Worm (Caenorhabditis elegans) whole organism, L1 larva: ENCODE data around the gene gop-2.

Experiments
- C04F5.9 ChIP-seq: sonication (generic microtip); optimal IDR thresholded peaks from 2 replicates; lab custom pipeline; 2016; ENCODE audit warnings: missing genetic modification characterization, missing compliant biosample characterization
- C16A3.4 ChIP-seq: fragments of 150-350 bp; optimal IDR thresholded peaks from 2 replicates; lab custom pipeline; 2014; ENCODE audit warnings: missing biosample characterization, missing genetic modification characterization
- F16B12.6 ChIP-seq: fragments of 150-350 bp; optimal IDR thresholded peaks from 2 replicates; lab custom pipeline; 2014; ENCODE audit warnings: missing biosample characterization, missing genetic modification characterization
- aha-1 ChIP-seq: fragments of 150-350 bp; optimal IDR thresholded peaks from 2 replicates; lab custom pipeline; 2014; ENCODE audit warnings: missing biosample characterization, missing genetic modification characterization
- alr-1 ChIP-seq: fragments of 200-800 bp; sonication (Bioruptor generic); optimal IDR thresholded peaks from 2 replicates; lab custom pipeline; 2018; ENCODE audit warnings: borderline replicate concordance, mild to moderate bottlenecking, missing genetic modification characterization, missing compliant biosample characterization
- ama-1 ChIP-seq: fragments of 150-350 bp; optimal IDR thresholded peaks from 2 replicates; lab custom pipeline; 2014
- blmp-1 ChIP-seq: fragments of 150-350 bp; optimal IDR thresholded peaks from 2 replicates; lab custom pipeline; 2014; ENCODE audit warnings: missing biosample characterization, missing genetic modification characterization
- ceh-63 ChIP-seq: fragments of 200-800 bp; sonication (Bioruptor generic); optimal IDR thresholded peaks from 2 replicates; lab custom pipeline; 2018; ENCODE audit warnings: mild to moderate bottlenecking, missing genetic modification characterization, missing compliant biosample characterization
- ceh-8 ChIP-seq: fragments of 200-800 bp; sonication (Bioruptor generic); optimal IDR thresholded peaks from 2 replicates; lab custom pipeline; 2018; ENCODE audit warnings: mild to moderate bottlenecking, missing genetic modification characterization, moderate library complexity, missing compliant biosample characterization
- ceh-82 ChIP-seq, 3 experiments: fragments of 150-350 bp in 1 of 3; sonication (generic microtip) in 2 of 3; optimal IDR thresholded peaks; 2 replicates each; lab custom pipeline; 2014 to 2017; ENCODE audit warnings: missing biosample characterization in 3 of 3, missing genetic modification characterization in 3 of 3
- ceh-88 ChIP-seq: fragments of 200-800 bp; sonication (Bioruptor generic); IDR thresholded peaks from 2 replicates; pipeline ENCODE4 v1.3.6; 2022; ENCODE audit warnings: missing genetic modification characterization, missing compliant biosample characterization
- ceh-90 ChIP-seq: sonication (generic microtip); optimal IDR thresholded peaks from 2 replicates; lab custom pipeline; 2016; ENCODE audit warnings: missing genetic modification characterization, missing compliant biosample characterization
- ces-1 ChIP-seq: fragments of 150-350 bp; optimal IDR thresholded peaks from 2 replicates; lab custom pipeline; 2014; ENCODE audit warnings: missing biosample characterization, missing genetic modification reagents, missing genetic modification characterization
- efl-1 ChIP-seq, 4 experiments: fragments of 150-350 bp; optimal IDR thresholded peaks in 3 of 4; peaks in 1 of 4; 1 replicate in 1 of 4; 2 replicates in 3 of 4; lab custom pipeline; 2014; ENCODE audit warnings: missing biosample characterization in 2 of 4, missing genetic modification characterization in 2 of 4, missing genetic modification reagents in 2 of 4
- efl-3 ChIP-seq: fragments of 200-800 bp; sonication (Bioruptor generic); optimal IDR thresholded peaks from 2 replicates; lab custom pipeline; 2018; ENCODE audit warnings: mild to moderate bottlenecking, missing genetic modification characterization, missing compliant biosample characterization
- egl-27 ChIP-seq, 2 experiments: fragments of 150-350 bp in 1 of 2; sonication (generic microtip); optimal IDR thresholded peaks; 3 replicates each; lab custom pipeline; 2017 to 2018; ENCODE audit warnings: missing biosample characterization in 2 of 2, missing genetic modification characterization in 2 of 2, missing genetic modification reagents in 2 of 2
- fkh-10 ChIP-seq: sonication (generic microtip); optimal IDR thresholded peaks from 2 replicates; lab custom pipeline; 2017; ENCODE audit warnings: missing biosample characterization, missing genetic modification reagents, missing genetic modification characterization
- fkh-4 ChIP-seq: sonication (generic microtip); optimal IDR thresholded peaks from 2 replicates; lab custom pipeline; 2016; ENCODE audit warnings: missing compliant biosample characterization, missing genetic modification characterization, borderline replicate concordance
- fkh-8 ChIP-seq: sonication (generic microtip); optimal IDR thresholded peaks from 2 replicates; lab custom pipeline; 2016; ENCODE audit warnings: mild to moderate bottlenecking, missing genetic modification characterization, missing compliant biosample characterization
- fos-1 ChIP-seq: fragments of 150-350 bp; optimal IDR thresholded peaks from 2 replicates; lab custom pipeline; 2014; ENCODE audit warnings: missing biosample characterization, missing genetic modification characterization
- hpl-2 ChIP-seq: fragments of 150-350 bp; optimal IDR thresholded peaks from 2 replicates; lab custom pipeline; 2014; ENCODE audit warnings: missing biosample characterization, missing genetic modification reagents, missing genetic modification characterization
- lin-13 ChIP-seq: fragments of 150-350 bp; optimal IDR thresholded peaks from 2 replicates; lab custom pipeline; 2014; ENCODE audit warnings: missing biosample characterization, missing genetic modification reagents, missing genetic modification characterization
- lir-3 ChIP-seq: sonication (generic microtip); optimal IDR thresholded peaks from 2 replicates; lab custom pipeline; 2016; ENCODE audit warnings: mild to moderate bottlenecking, missing genetic modification characterization, moderate library complexity, missing compliant biosample characterization; ENCODE audit not compliant: poor library complexity
- lsy-2 ChIP-seq, 2 experiments: fragments of 150-350 bp; optimal IDR thresholded peaks; 2 replicates each; lab custom pipeline; 2014; ENCODE audit warnings: missing biosample characterization in 2 of 2, missing genetic modification characterization in 2 of 2
- mef-2 ChIP-seq: fragments of 150-350 bp; optimal IDR thresholded peaks from 2 replicates; lab custom pipeline; 2014; ENCODE audit warnings: missing biosample characterization, missing genetic modification characterization
- nhr-19 ChIP-seq: fragments of 200-800 bp; sonication (Bioruptor generic); conservative IDR thresholded peaks from 2 replicates; pipeline ENCODE4 v1.3.6; 2022; ENCODE audit warnings: missing genetic modification characterization, missing compliant biosample characterization
- nhr-20 ChIP-seq: sonication (generic microtip); optimal IDR thresholded peaks from 2 replicates; lab custom pipeline; 2016; ENCODE audit warnings: mild to moderate bottlenecking, missing genetic modification characterization, missing compliant biosample characterization
- nhr-237 ChIP-seq: fragments of 150-350 bp; optimal IDR thresholded peaks from 2 replicates; lab custom pipeline; 2014; ENCODE audit warnings: missing biosample characterization, missing genetic modification characterization
- nhr-76 ChIP-seq: sonication (generic microtip); optimal IDR thresholded peaks from 2 replicates; lab custom pipeline; 2017; ENCODE audit warnings: missing biosample characterization, missing genetic modification characterization
- nhr-84 ChIP-seq: sonication (generic microtip); optimal IDR thresholded peaks from 2 replicates; lab custom pipeline; 2017; ENCODE audit warnings: missing biosample characterization, missing genetic modification characterization
- nhr-85 ChIP-seq: sonication (generic microtip); peaks from one replicate; lab custom pipeline; 2016; ENCODE audit warnings: missing genetic modification characterization, inconsistent platforms, missing compliant biosample characterization
- pax-3 ChIP-seq: fragments of 200-800 bp; sonication (Bioruptor generic); optimal IDR thresholded peaks from 2 replicates; lab custom pipeline; 2018; ENCODE audit warnings: mild to moderate bottlenecking, missing genetic modification characterization, moderate library complexity, missing compliant biosample characterization
- rnt-1 ChIP-seq: sonication (generic microtip); optimal IDR thresholded peaks from 2 replicates; lab custom pipeline; 2016; ENCODE audit warnings: mild to moderate bottlenecking, missing genetic modification characterization, moderate library complexity, missing compliant biosample characterization
- skn-1 ChIP-seq: fragments of 150-350 bp; optimal IDR thresholded peaks from 2 replicates; lab custom pipeline; 2014; ENCODE audit warnings: missing biosample characterization, missing genetic modification characterization
- snpc-4 ChIP-seq: fragments of 150-350 bp; optimal IDR thresholded peaks from 2 replicates; lab custom pipeline; 2014; ENCODE audit warnings: missing biosample characterization, missing genetic modification characterization
- snu-23 ChIP-seq: sonication (generic microtip); optimal IDR thresholded peaks from 2 replicates; lab custom pipeline; 2016; ENCODE audit warnings: missing genetic modification characterization, missing compliant biosample characterization
- sup-37 ChIP-seq: fragments of 200-800 bp; sonication (Bioruptor generic); optimal IDR thresholded peaks from 2 replicates; lab custom pipeline; 2018; ENCODE audit warnings: mild to moderate bottlenecking, missing genetic modification characterization, missing compliant biosample characterization
- swsn-7 ChIP-seq: sonication (generic microtip); optimal IDR thresholded peaks from 2 replicates; lab custom pipeline; 2016; ENCODE audit warnings: missing genetic modification characterization, missing compliant biosample characterization
- tbx-2 ChIP-seq: sonication (generic microtip); optimal IDR thresholded peaks from 2 replicates; lab custom pipeline; 2016; ENCODE audit warnings: missing genetic modification characterization, missing compliant biosample characterization
- unc-30 ChIP-seq: sonication (generic microtip); optimal IDR thresholded peaks from 2 replicates; lab custom pipeline; 2017; ENCODE audit warnings: missing biosample characterization, missing genetic modification characterization
- unc-98 ChIP-seq: fragments of 200-800 bp; sonication (Bioruptor generic); IDR thresholded peaks from 2 replicates; pipeline ENCODE4 v1.3.6; 2022; ENCODE audit warnings: missing genetic modification characterization, missing compliant biosample characterization
- vab-15 ChIP-seq: sonication (generic microtip); optimal IDR thresholded peaks from 2 replicates; lab custom pipeline; 2017; ENCODE audit warnings: missing genotype, mild to moderate bottlenecking, missing genetic modification characterization, missing compliant biosample characterization
- xbp-1 ChIP-seq: sonication (generic microtip); optimal IDR thresholded peaks from 2 replicates; lab custom pipeline; 2016; ENCODE audit warnings: missing genetic modification characterization, missing compliant biosample characterization
- zag-1 ChIP-seq: fragments of 150-350 bp; optimal IDR thresholded peaks from 2 replicates; lab custom pipeline; 2014; ENCODE audit warnings: missing biosample characterization, missing genetic modification characterization
- ztf-4 ChIP-seq: fragments of 150-350 bp; optimal IDR thresholded peaks from 2 replicates; lab custom pipeline; 2014; ENCODE audit warnings: missing biosample characterization, missing genetic modification characterization

gop-2 gene

ce11 chrIII:5227831-5228467 lies 30.9 kb upstream of the gop-2 start, which contains the start of the genes C34E10.12, C34E10.10 and atp-2 (continued):
- peak; percentile 88 for TF ChIP-seq swsn-7
- TF ChIP-seq ceh-63 (GFP tag; lab: Kevin White, UChicago), result no peak
- TF ChIP-seq tbx-2 (tag; lab: Kevin White, UChicago), result peak; percentile 79
- TF ChIP-seq snpc-4, result peak; percentile 46
- no peak for TF ChIP-seq vab-15
- no peak for TF ChIP-seq unc-98 (GFP tag; lab: Robert Waterston, UW)
- TF ChIP-seq ztf-4 (tag; lab: Kevin White, UChicago), result no peak
- TF ChIP-seq nhr-76, result no peak
- peak; percentile 76 for TF ChIP-seq mef-2 (tag; lab: Kevin White, UChicago)
- peak; percentile 61 for TF ChIP-seq C04F5.9 (tag; lab: Kevin White, UChicago)
- peak; percentile 70 to 95 (median 73) for TF ChIP-seq ceh-82 (tag; optimal IDR thresholded peaks at IDR 0.05; lab: Kevin White, UChicago)
- TF ChIP-seq snu-23 (GFP tag; lab: Kevin White, UChicago), result peak; percentile 95
- TF ChIP-seq C16A3.4, result peak; percentile 97
- no peak for TF ChIP-seq ama-1 (lab: Kevin White, UChicago)
- TF ChIP-seq nhr-85 (tag; lab: Kevin White, UChicago), result peak; percentile 93
- peak; percentile 59 for TF ChIP-seq ceh-8 (GFP tag; lab: Kevin White, UChicago)
- TF ChIP-seq fkh-10 (GFP tag; lab: Kevin White, UChicago), result peak; percentile 60
- TF ChIP-seq nhr-20 (tag; lab: Kevin White, UChicago), result peak; percentile 94
- peak; percentile 55 for TF ChIP-seq F16B12.6 (tag; lab: Kevin White, UChicago)
- TF ChIP-seq efl-3 (GFP tag; lab: Kevin White, UChicago), result no peak
- TF ChIP-seq hpl-2, result peak; percentile 81
- TF ChIP-seq nhr-237 (tag; lab: Kevin White, UChicago), result peak; percentile 67
- no peak for TF ChIP-seq fkh-4
- peak; percentile 63 for TF ChIP-seq pax-3
- TF ChIP-seq efl-1 (optimal IDR thresholded peaks at IDR 0.05; lab: Kevin White, UChicago), result peak; percentile 86 to 88
- TF ChIP-seq efl-1 (GFP tag; optimal IDR thresholded peaks at IDR 0.05 in 1 of 2; lab: Kevin White, UChicago), result peak; percentile 79 to 97
- TF ChIP-seq unc-30 (tag; lab: Kevin White, UChicago), result no peak
- peak; percentile 85 for TF ChIP-seq fkh-8 (tag; lab: Kevin White, UChicago)
- TF ChIP-seq egl-27 (tag; optimal IDR thresholded peaks at IDR 0.05; lab: Kevin White, UChicago), result no peak
- no peak for TF ChIP-seq sup-37 (GFP tag; lab: Kevin White, UChicago)
- peak; percentile 84 for TF ChIP-seq lin-13
- TF ChIP-seq ceh-88 (GFP tag; lab: Robert Waterston, UW), result peak; percentile 48
- peak; percentile 65 for TF ChIP-seq fos-1
- TF ChIP-seq ceh-90 (tag; lab: Kevin White, UChicago), result peak; percentile 31

- TF ChIP-seq swsn-7 (no peak), ama-1 (lab: Kevin White, UChicago) (peak; percentile 20), efl-1 (optimal IDR thresholded peaks at IDR 0.05; lab: Kevin White, UChicago) (no peak), efl-1 (GFP tag; optimal IDR thresholded peaks at IDR 0.05 in 1 of 2; lab: Kevin White, UChicago) (peak in 1 of 2 experiments; percentile 90)
These were observed 30.0 kb upstream of the gop-2 start for ce11 chrIII:5228839-5229238.

- no peak for TF ChIP-seq xbp-1 (tag; lab: Kevin White, UChicago)
- no peak for TF ChIP-seq nhr-237 (tag; lab: Kevin White, UChicago)
- TF ChIP-seq nhr-85 (tag; lab: Kevin White, UChicago), result peak; percentile 59
- TF ChIP-seq lir-3 (tag; lab: Kevin White, UChicago), result no peak
- no peak for TF ChIP-seq lsy-2 (tag; optimal IDR thresholded peaks at IDR 0.05; lab: Kevin White, UChicago)
- no peak for TF ChIP-seq ztf-4 (tag; lab: Kevin White, UChicago)
- peak; percentile 33 for TF ChIP-seq nhr-76
- TF ChIP-seq skn-1 (tag; lab: Kevin White, UChicago), result no peak
- no peak for TF ChIP-seq tbx-2 (tag; lab: Kevin White, UChicago)
- TF ChIP-seq rnt-1 (tag; lab: Kevin White, UChicago), result no peak
- no peak for TF ChIP-seq ceh-63 (GFP tag; lab: Kevin White, UChicago)
- TF ChIP-seq alr-1 (tag; lab: Kevin White, UChicago), result peak; percentile 94
- no peak for TF ChIP-seq efl-1 (optimal IDR thresholded peaks at IDR 0.05; lab: Kevin White, UChicago)
- TF ChIP-seq efl-1 (GFP tag; optimal IDR thresholded peaks at IDR 0.05 in 1 of 2; lab: Kevin White, UChicago), result peak in 1 of 2 experiments; percentile 90
- no peak for TF ChIP-seq mef-2 (tag; lab: Kevin White, UChicago)
- TF ChIP-seq C16A3.4, result no peak
- TF ChIP-seq snu-23 (GFP tag; lab: Kevin White, UChicago), result no peak
- no peak for TF ChIP-seq fkh-8 (tag; lab: Kevin White, UChicago)
- no peak for TF ChIP-seq blmp-1
- TF ChIP-seq nhr-19 (GFP tag; lab: Robert Waterston, UW), result no peak; the same call in 1 of the 2 replicates
- no peak for TF ChIP-seq aha-1 (tag; lab: Kevin White, UChicago)
- no peak for TF ChIP-seq pax-3
- TF ChIP-seq ces-1 (GFP tag; lab: Kevin White, UChicago), result no peak
- no peak for TF ChIP-seq nhr-84 (tag; lab: Kevin White, UChicago)
- TF ChIP-seq fkh-10 (GFP tag; lab: Kevin White, UChicago), result no peak
- no peak for TF ChIP-seq zag-1 (tag; lab: Kevin White, UChicago)
These were observed 29.1 kb upstream of the gop-2 start for ce11 chrIII:5229511-5230250.
